Worm (Caenorhabditis elegans) whole organism, midembryonic: ENCODE data around the gene F11A10.6.

Experiments
- T22C8.4 ChIP-seq: fragments of 200-800 bp; sonication (Bioruptor generic); IDR thresholded peaks from 2 replicates; pipeline ENCODE4 v1.3.6; 2022; ENCODE audit warnings: missing genetic modification characterization, missing compliant biosample characterization
- cog-1 ChIP-seq: sonication (generic microtip); optimal IDR thresholded peaks from 2 replicates; lab custom pipeline; 2016; ENCODE audit warnings: missing genetic modification characterization, missing compliant biosample characterization
- flt-1 ChIP-seq: fragments of 200-800 bp; sonication (Bioruptor generic); IDR thresholded peaks from 2 replicates; pipeline ENCODE4 v1.3.6; 2022; ENCODE audit warnings: missing genetic modification characterization, missing compliant biosample characterization
- klf-2 ChIP-seq: fragments of 200-800 bp; sonication (Bioruptor generic); conservative IDR thresholded peaks from 2 replicates; pipeline ENCODE4 v1.3.6; 2022; ENCODE audit warnings: missing genetic modification reagents, missing genetic modification characterization, missing compliant biosample characterization
- med-1 ChIP-seq: sonication (generic microtip); optimal IDR thresholded peaks from 2 replicates; lab custom pipeline; 2017; ENCODE audit warnings: missing genetic modification characterization, mild to moderate bottlenecking, missing compliant biosample characterization, antibody characterized with exemption, missing genetic modification reagents; ENCODE audit not compliant: insufficient read depth
- ref-1 ChIP-seq: fragments of 200-800 bp; sonication (Bioruptor generic); conservative IDR thresholded peaks from 2 replicates; pipeline ENCODE4 v1.3.6; 2022; ENCODE audit warnings: missing genetic modification reagents, missing genetic modification characterization, missing compliant biosample characterization
- tab-1 ChIP-seq: fragments of 200-800 bp; sonication (Bioruptor generic); IDR thresholded peaks from 2 replicates; pipeline ENCODE4 v1.3.6; 2022; ENCODE audit warnings: missing genetic modification characterization, missing compliant biosample characterization
- ztf-23 ChIP-seq: fragments of 200-800 bp; sonication (Bioruptor generic); IDR thresholded peaks from 2 replicates; pipeline ENCODE4 v1.3.6; 2022; ENCODE audit warnings: missing genetic modification reagents, missing genetic modification characterization, missing compliant biosample characterization
- ztf-29 ChIP-seq: fragments of 200-800 bp; sonication (Bioruptor generic); IDR thresholded peaks from 2 replicates; pipeline ENCODE4 v1.3.6; 2022; ENCODE audit warnings: missing genetic modification reagents, missing genetic modification characterization, missing compliant biosample characterization

The F11A10.6 gene

DNA sequence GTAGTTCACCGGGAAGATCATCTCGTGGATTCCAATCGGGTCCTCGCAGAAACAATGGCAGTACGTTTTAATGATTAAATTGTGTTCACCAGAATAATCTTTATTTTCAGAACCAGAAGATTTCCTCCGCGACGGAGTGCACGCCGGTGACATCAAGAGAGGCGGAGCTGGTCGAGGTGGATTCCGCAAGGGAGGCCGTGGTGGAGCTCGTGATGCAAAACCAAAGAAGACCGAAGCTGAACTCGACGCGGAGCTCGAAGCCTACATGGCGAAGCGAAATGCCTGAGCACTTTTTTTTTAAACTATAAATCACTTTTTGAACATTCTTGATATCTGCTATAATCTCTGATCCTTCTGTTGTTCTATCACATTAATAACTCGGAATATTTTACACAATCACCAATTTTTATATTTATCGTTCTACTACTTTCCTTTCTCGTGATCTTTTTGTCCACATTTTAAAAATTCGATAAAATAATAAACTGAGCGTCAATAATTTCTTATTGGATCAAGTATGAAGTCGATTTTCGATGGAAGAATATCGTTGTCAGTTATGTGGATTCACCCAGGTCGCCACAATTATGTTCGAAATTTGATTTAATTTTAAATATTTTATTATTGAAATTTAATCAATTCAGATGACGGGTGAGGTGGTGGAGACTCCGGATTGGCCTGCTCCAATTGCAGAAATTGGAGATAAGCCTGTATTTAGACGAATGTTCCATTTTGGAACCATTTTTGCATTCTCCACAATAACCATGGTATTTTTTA is 35.0 kb upstream of the F11A10.6 start, which contains the start of gene dhhc-6:
TSS of gene dhhc-6 (plus strand) at position 639 of the 771 bp plus-strand sequence.
- TF ChIP-seq flt-1 (GFP tag; lab: Robert Waterston, UW) (0 out of 2 replicates have a peak, but pooled peaks have one; percentile 11), cog-1 (tag; lab: Kevin White, UChicago) (no peak)

DNA sequence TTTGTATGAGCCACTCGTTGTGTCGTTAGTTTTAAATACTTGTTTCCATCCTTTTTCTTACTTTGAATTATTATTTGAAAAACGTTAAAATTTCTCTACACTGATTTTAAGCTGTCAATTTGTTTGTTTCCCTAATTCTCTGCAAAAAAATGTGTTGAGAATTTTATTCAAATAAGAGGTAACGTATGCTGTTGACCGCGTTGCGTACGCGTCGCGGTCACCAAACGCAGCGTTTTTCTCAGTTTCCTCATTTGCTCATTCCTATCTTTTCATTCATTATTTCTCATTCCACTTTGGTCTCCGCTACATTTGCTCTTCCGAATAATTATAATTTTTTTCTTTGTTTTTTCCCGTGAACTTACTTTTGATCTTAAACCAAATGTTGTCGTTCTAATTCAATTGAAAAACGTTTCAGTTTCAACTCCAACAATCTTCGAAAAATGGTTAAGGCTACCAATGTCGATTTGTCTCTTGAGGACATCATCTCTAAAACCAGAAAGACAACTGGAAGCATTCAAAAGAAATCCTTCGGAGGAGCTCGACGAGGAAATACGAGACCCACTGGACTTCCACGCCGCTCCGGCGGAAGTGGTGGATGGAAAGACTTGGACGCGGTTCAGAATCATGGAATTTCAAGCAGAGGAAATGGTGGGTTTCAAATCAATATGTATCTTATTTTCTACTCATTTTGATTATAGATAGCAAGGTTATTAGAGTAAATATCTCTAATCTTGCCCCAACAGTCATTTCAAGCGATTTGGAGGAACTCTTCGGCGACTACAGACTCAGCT is 33.6 kb upstream of the F11A10.6 start, which contains the start of gene aly-3:
TSS of gene aly-3 (plus strand) at position 409 of the 791 bp plus-strand sequence.
- TF ChIP-seq flt-1 (GFP tag; lab: Robert Waterston, UW) (no peak), T22C8.4 (no peak), ref-1 (GFP tag; lab: Robert Waterston, UW) (no peak), cog-1 (tag; lab: Kevin White, UChicago) (no peak)

DNA sequence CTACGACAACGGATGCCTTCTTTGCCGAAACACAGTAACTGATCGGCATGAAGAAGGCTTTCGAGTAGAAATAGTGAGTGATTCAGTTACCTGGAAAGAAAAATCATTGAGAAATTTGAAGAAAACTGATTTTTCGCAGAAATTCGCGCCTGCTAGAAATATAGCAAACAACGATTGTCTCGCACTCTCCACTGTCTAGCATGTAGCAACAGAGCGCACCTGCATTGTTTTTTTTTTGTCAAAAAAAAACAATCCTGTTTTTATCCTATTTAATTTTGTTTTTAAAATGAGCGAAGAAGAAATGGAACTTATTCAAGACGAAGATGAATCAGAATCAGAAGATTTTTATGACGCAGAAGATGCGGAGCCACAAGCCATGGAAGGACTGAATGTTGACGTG is 31.6 kb upstream of the F11A10.6 start, which contains the start of the genes ddb-1 and M18.6:
TSS of gene ddb-1 (minus strand) at position 90 of the 400 bp plus-strand sequence.
TSS of gene M18.6 (plus strand) at position 235 of the 400 bp plus-strand sequence.
- no peak for TF ChIP-seq ztf-23
- no peak for TF ChIP-seq cog-1 (tag; lab: Kevin White, UChicago)
- no peak for TF ChIP-seq T22C8.4
- no peak for TF ChIP-seq klf-2 (GFP tag; lab: Robert Waterston, UW)
- no peak for TF ChIP-seq ztf-29
- no peak for TF ChIP-seq med-1
- TF ChIP-seq flt-1 (GFP tag; lab: Robert Waterston, UW), result no peak
- no peak for TF ChIP-seq tab-1 (GFP tag; lab: Robert Waterston, UW)
- TF ChIP-seq ref-1 (GFP tag; lab: Robert Waterston, UW), result no peak

DNA sequence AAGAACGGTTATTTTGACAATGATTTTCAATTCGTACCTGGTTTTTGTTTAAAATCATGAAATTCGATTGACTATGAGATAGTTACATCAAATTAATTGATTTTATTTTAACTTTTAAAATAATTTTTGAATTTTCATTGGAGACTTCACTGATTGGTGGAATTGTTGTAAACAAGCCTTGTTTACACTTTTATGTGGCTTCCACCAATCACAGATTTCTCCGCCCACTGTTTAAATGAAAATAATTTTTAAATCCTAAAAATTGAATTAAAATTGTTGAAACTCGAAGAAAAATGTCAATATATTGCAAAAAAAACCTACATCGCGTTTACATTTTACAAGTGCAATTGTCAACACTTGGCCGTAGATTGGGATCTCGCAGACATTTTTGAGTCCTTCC is 31.1 kb upstream of the F11A10.6 start:
- no peak for TF ChIP-seq ztf-23
- no peak for TF ChIP-seq tab-1 (GFP tag; lab: Robert Waterston, UW)
- no peak for TF ChIP-seq ref-1 (GFP tag; lab: Robert Waterston, UW)
- no peak for TF ChIP-seq T22C8.4
- no peak for TF ChIP-seq klf-2 (GFP tag; lab: Robert Waterston, UW)
- TF ChIP-seq ztf-29, result no peak
- no peak for TF ChIP-seq flt-1 (GFP tag; lab: Robert Waterston, UW)
- no peak for TF ChIP-seq cog-1 (tag; lab: Kevin White, UChicago)
- TF ChIP-seq med-1, result no peak

DNA sequence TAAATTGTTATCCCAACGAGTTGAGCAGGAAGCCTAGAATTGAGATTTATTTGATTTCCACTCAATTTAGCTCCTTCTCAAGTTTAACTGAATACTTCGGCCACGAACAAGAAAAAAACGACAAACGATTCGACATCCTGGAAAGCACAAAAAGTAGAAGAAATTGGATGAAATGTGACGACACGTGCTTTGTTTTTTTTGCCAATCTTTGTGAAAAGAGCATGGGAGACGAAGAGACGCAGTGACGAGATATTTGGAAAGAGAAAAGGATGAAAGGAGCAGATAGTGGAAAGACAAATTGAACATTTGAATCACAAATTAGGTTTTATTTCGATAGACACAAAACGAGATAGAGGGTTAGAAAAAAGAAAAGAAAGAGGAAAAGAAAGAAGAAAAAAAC is 25.0 kb upstream of the F11A10.6 start:
- TF ChIP-seq ref-1 (GFP tag; lab: Robert Waterston, UW), result no peak

DNA sequence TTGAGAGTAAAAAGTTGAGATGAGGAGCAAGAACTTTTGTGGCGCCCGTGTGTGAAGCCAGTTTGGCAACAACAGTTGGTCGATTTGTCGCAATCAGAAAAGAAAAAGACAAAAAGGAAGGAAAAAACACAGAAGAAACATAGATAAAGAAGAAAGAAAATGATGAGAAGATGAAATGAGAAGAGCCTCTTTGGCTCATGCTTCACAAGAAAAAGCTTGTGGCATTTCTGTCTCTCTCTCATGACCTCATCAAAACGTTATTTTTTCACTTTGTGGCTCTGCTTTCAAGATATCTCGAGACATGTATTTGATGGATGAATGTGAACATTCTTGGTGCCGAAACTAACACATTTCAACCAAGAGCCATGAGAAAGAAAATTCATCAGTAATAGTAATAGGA is 23.6 kb upstream of the F11A10.6 start:
- TF ChIP-seq tab-1 (GFP tag; lab: Robert Waterston, UW) (no peak), ztf-29 (no peak), ref-1 (GFP tag; lab: Robert Waterston, UW) (no peak), klf-2 (GFP tag; lab: Robert Waterston, UW) (no peak), ztf-23 (no peak), cog-1 (tag; lab: Kevin White, UChicago) (no peak), med-1 (no peak), T22C8.4 (no peak), flt-1 (GFP tag; lab: Robert Waterston, UW) (no peak)

DNA sequence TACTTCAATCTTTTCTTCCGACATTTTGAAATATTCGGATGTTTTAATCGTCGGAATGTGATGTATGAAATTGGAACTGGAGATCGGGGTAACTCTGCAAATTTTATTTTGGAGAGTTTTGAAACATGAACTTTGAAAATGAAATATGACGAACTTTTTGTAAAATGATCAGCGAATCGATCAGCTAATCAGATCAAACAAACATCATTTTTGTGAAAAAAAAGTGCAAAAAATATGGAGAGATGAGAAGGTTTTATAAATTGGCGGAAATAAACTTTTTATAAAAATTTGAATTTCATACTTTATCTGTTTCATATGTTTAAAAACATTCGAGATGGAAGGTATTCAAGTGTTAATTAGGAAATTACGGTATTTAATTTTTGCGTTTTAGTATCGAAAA is 22.0 kb upstream of the F11A10.6 start, which contains the start of gene dlc-2:
TSS of gene dlc-2 (minus strand) at position 101 of the 400 bp plus-strand sequence.
- no peak for TF ChIP-seq med-1
- no peak for TF ChIP-seq T22C8.4
- TF ChIP-seq ref-1 (GFP tag; lab: Robert Waterston, UW), result no peak
- TF ChIP-seq klf-2 (GFP tag; lab: Robert Waterston, UW), result no peak
- no peak for TF ChIP-seq tab-1 (GFP tag; lab: Robert Waterston, UW)
- TF ChIP-seq ztf-23, result no peak
- no peak for TF ChIP-seq cog-1 (tag; lab: Kevin White, UChicago)
- no peak for TF ChIP-seq flt-1 (GFP tag; lab: Robert Waterston, UW)
- no peak for TF ChIP-seq ztf-29

DNA sequence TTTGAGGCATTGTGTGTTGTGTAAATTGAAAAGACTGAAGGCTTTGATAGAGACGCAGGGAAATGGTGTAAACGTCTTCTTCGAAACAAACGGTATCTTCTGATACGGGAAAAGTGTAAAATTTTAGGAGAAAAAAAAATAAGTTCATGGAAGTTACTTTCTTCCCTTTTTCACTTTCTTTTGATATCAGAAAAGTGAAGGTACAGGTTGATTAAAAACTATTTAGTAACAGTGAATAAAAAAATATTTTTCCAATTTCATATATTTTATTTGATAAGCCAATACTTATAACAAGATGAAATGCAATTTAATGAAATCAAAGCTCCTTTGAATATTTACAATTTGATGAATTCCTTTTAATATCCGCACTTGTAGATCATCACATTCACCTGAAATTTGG is 20.9 kb upstream of the F11A10.6 start, which contains the start of gene col-129:
TSS of gene col-129 (minus strand) at position 101 of the 400 bp plus-strand sequence.
- TF ChIP-seq flt-1 (GFP tag; lab: Robert Waterston, UW), result no peak
- TF ChIP-seq ref-1 (GFP tag; lab: Robert Waterston, UW), result no peak
- TF ChIP-seq tab-1 (GFP tag; lab: Robert Waterston, UW), result no peak
- TF ChIP-seq med-1, result no peak
- no peak for TF ChIP-seq klf-2 (GFP tag; lab: Robert Waterston, UW)
- TF ChIP-seq cog-1 (tag; lab: Kevin White, UChicago), result no peak
- no peak for TF ChIP-seq T22C8.4
- TF ChIP-seq ztf-23, result no peak
- no peak for TF ChIP-seq ztf-29

DNA sequence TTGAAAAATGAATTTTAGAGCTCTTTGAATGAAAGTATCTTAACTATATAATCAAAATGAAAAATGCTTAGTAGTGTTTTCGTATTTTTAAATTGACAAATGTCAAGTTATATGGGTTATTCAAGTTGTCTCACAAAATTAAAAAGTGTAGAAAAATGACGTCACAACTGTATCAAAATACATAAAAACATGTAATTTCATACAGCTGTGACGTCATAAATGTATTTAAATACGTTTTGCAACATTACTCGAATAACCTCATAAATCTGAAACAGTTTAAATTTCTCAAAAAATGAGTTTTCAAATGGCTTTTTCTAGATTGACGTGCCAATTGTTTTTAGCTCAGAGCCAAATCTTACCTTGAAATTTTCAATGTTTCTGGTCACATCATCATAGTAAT is 20.3 kb upstream of the F11A10.6 start:
- TF ChIP-seq med-1 (no peak), tab-1 (GFP tag; lab: Robert Waterston, UW) (no peak)

DNA sequence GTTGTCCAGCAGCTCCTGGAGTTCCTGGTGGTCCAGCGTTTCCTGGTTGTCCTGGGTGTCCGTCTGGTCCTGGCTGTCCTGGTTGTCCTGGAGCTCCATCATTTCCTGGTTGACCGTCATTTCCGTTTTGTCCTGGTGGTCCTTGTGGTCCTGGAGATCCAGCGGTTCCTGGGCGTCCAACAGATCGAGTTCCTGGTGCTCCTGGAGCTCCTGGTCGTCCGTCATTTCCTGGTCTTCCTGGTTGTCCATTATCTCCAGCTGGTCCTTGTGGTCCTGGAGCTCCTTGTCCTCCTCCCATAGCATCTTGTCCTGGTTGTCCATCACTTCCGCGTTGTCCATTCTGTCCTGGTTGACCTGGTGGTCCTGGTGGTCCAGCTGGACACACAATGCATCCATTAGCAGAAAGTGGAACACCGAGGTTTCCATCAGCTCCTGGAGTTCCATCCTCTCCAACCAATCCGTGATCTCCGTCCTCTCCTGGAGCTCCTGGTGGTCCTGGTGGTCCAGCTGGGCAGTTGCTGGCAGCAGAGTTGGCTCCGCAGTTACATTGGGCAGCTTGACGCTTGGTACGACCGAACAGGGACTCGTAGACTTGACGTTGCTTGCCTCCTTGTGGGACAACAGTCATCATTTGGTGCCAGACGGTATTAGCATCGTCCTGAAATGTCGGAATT is 19.7 kb upstream of the F11A10.6 start:
- TF ChIP-seq med-1 (no peak), ztf-29 (no peak), klf-2 (GFP tag; lab: Robert Waterston, UW) (no peak), ztf-23 (no peak), ref-1 (GFP tag; lab: Robert Waterston, UW) (no peak), flt-1 (GFP tag; lab: Robert Waterston, UW) (no peak), cog-1 (tag; lab: Kevin White, UChicago) (no peak), T22C8.4 (no peak), tab-1 (GFP tag; lab: Robert Waterston, UW) (no peak)
